Worm (Caenorhabditis elegans): Measurements from ENCODE around the gene mrps-18A.

mrps-18A gene

DNA sequence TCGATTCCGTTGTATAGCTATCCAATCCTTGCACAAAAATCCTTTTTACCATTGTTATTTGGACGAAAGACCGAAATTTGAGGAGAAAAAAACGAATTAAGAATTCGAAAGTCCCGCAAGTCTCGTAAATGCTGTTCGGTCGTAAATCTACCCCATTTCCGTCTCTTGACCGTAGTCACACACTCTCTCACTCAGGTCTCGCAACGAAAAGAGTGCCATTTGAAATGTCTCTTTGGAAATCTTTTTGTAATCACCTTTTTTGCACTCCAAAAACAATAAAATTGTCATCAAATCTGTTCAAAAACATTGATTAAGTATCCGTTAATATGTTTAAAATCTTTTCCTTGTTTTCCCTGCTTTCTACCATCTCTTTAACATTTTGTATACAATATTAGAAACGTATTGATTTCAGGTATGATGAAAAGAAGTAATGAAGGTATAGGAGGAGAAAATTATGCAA, 26.5 kb upstream of the mrps-18A start, which contains the start of the genes R05D3.8 and rfp-1 (continued):
- peak; percentile 98 to 99 for TF ChIP-seq lsy-2 (tag; optimal IDR thresholded peaks at IDR 0.05)
- TF ChIP-seq ztf-11 (tag; optimal IDR thresholded peaks at IDR 0.05): peak in 1 of 2 experiments; percentile 9
- no peak for TF ChIP-seq ets-5 (GFP tag; IDR thresholded peaks at IDR 0.05)
- TF ChIP-seq tlp-1 (tag; optimal IDR thresholded peaks at IDR 0.05): no peak
- TF ChIP-seq aly-2 (tag; optimal IDR thresholded peaks at IDR 0.05): peak; percentile 56
- peak; percentile 21 for TF ChIP-seq elt-2 (tag; optimal IDR thresholded peaks at IDR 0.05)
- TF ChIP-seq aha-1 (tag; optimal IDR thresholded peaks at IDR 0.05): no peak
- peak in 1 of 2 experiments; percentile 67 for TF ChIP-seq mdl-1 (tag; optimal IDR thresholded peaks at IDR 0.05)
- no peak for TF ChIP-seq C34B4.2 (tag; optimal IDR thresholded peaks at IDR 0.05)
- TF ChIP-seq skn-1 (tag; optimal IDR thresholded peaks at IDR 0.05): peak; percentile 59
- TF ChIP-seq unc-98 (GFP tag; IDR thresholded peaks at IDR 0.05): no peak
- peak; percentile 73 for TF ChIP-seq lin-13 (GFP tag; optimal IDR thresholded peaks at IDR 0.05)
- TF ChIP-seq ceh-82 (tag; optimal IDR thresholded peaks at IDR 0.05): peak; percentile 58 to 88 (median 61)
- no peak for TF ChIP-seq ceh-63 (GFP tag; optimal IDR thresholded peaks at IDR 0.05)
- peak; percentile 88 for TF ChIP-seq nhr-85 (tag)
- no peak for TF ChIP-seq sptf-1 (tag; optimal IDR thresholded peaks at IDR 0.05)
- peak; percentile 63 for TF ChIP-seq unc-86 (tag; optimal IDR thresholded peaks at IDR 0.05)
- peak; percentile 73 for TF ChIP-seq xbp-1 (tag; optimal IDR thresholded peaks at IDR 0.05)
- peak; percentile 53 for TF ChIP-seq F16B12.6 (tag; optimal IDR thresholded peaks at IDR 0.05)
- TF ChIP-seq nhr-90 (tag; optimal IDR thresholded peaks at IDR 0.05; ENCODE audit: poor library complexity): peak; percentile 63
- no peak for TF ChIP-seq hlh-17 (GFP tag; optimal IDR thresholded peaks at IDR 0.05; ENCODE audit: borderline replicate concordance)
- TF ChIP-seq jun-1 (tag; optimal IDR thresholded peaks at IDR 0.05): no peak
- TF ChIP-seq hlh-4 (tag; optimal IDR thresholded peaks at IDR 0.05): no peak
- TF ChIP-seq snpc-4 (tag; optimal IDR thresholded peaks at IDR 0.05): peak; percentile 4
- TF ChIP-seq snu-23 (GFP tag; optimal IDR thresholded peaks at IDR 0.05): peak; percentile 88
- 0 out of 2 replicates have a peak, but pooled peaks have one; percentile 7 for TF ChIP-seq mab-9 (GFP tag; IDR thresholded peaks at IDR 0.05)
- TF ChIP-seq grh-1 (GFP tag; IDR thresholded peaks at IDR 0.05): peak; percentile 66
- TF ChIP-seq ama-1 (optimal IDR thresholded peaks at IDR 0.05): no peak
- no peak for TF ChIP-seq ces-1 (GFP tag; optimal IDR thresholded peaks at IDR 0.05)
- TF ChIP-seq elt-3 (tag; optimal IDR thresholded peaks at IDR 0.05): peak in 3 of 6 experiments; percentile 4 to 74 (median 20)
- 0 out of 2 replicates have a peak, but pooled peaks have one; percentile 36 for TF ChIP-seq ceh-88 (GFP tag; IDR thresholded peaks at IDR 0.05)
- peak; percentile 68 for TF ChIP-seq nhr-19 (GFP tag; conservative IDR thresholded peaks at IDR 0.05)
- TF ChIP-seq swsn-7 (tag; optimal IDR thresholded peaks at IDR 0.05): peak; percentile 71
- TF ChIP-seq alr-1 (tag; optimal IDR thresholded peaks at IDR 0.05; ENCODE audit: borderline replicate concordance): no peak
- TF ChIP-seq nhr-11 (tag; optimal IDR thresholded peaks at IDR 0.05): no peak
- TF ChIP-seq lin-14 (GFP tag; optimal IDR thresholded peaks at IDR 0.05): peak; percentile 85
- TF ChIP-seq mef-2 (tag; optimal IDR thresholded peaks at IDR 0.05): no peak
- TF ChIP-seq efl-1 (optimal IDR thresholded peaks at IDR 0.05): peak; percentile 89 to 92
- TF ChIP-seq efl-1 (GFP tag; optimal IDR thresholded peaks at IDR 0.05 in 1 of 2): peak; percentile 80 to 97
- TF ChIP-seq ceh-8 (GFP tag; optimal IDR thresholded peaks at IDR 0.05): no peak
- TF ChIP-seq pqm-1 (tag; optimal IDR thresholded peaks at IDR 0.05): no peak
- peak; percentile 42 for TF ChIP-seq lir-3 (tag; optimal IDR thresholded peaks at IDR 0.05; ENCODE audit: poor library complexity)
- TF ChIP-seq nhr-71 (tag; optimal IDR thresholded peaks at IDR 0.05): peak; percentile 85
- peak; percentile 43 for TF ChIP-seq ztf-4 (tag; optimal IDR thresholded peaks at IDR 0.05)
- TF ChIP-seq efl-3 (GFP tag; optimal IDR thresholded peaks at IDR 0.05): no peak
- no peak for TF ChIP-seq nhr-28 (tag; optimal IDR thresholded peaks at IDR 0.05)
- TF ChIP-seq dsc-1 (tag; optimal IDR thresholded peaks at IDR 0.05): peak; percentile 52
- TF ChIP-seq fkh-8 (tag; optimal IDR thresholded peaks at IDR 0.05): peak; percentile 77
- TF ChIP-seq tbx-2 (tag; optimal IDR thresholded peaks at IDR 0.05): peak; percentile 76
- TF ChIP-seq nhr-77 (tag; optimal IDR thresholded peaks at IDR 0.05): peak; percentile 90
- TF ChIP-seq blmp-1 (tag; optimal IDR thresholded peaks at IDR 0.05): peak; percentile 86
- peak; percentile 36 for TF ChIP-seq nhr-237 (tag; optimal IDR thresholded peaks at IDR 0.05)
- TF ChIP-seq dpl-1 (GFP tag; optimal IDR thresholded peaks at IDR 0.05): peak; percentile 80 to 86 (median 85)

All from whole organism, L1 larva.